Worm (Caenorhabditis elegans): ENCODE results near the gene gcn-1.

DNA sequence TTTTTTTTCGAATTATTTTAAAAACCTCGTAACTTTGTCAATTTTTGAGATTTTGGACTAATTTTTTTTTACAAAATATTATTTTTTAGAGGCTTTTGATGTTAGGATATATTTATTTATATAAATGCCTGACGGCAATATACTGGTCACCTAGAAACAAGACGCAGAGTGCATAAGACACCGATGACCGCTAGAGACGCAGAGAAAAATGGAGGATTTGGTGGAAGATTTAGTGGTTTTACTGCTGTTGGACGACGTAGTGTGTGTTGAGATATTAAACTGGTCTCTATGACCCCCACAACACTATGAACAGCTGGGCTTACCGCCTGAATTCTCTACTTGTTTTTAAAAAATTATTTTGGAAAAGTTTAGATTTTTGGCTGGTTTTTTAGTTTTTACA lies 19.7 kb upstream of the gcn-1 start:
- TF ChIP-seq lim-6 (tag; optimal IDR thresholded peaks at IDR 0.05), result no peak
- TF ChIP-seq ama-1 (optimal IDR thresholded peaks at IDR 0.05), result no peak
- TF ChIP-seq pha-4 (tag; optimal IDR thresholded peaks at IDR 0.05), result no peak
